Worm (Caenorhabditis elegans): ENCODE data around the gene F43G6.16.

Gene F43G6.16

ce11 chrII:11759277-11759676 is 23.2 kb downstream of the F43G6.16 start, which contains the start of the genes F44E5.4 and F44E5.5:
TSS of gene F44E5.4 (minus strand) at chrII:11759311.
TSS of gene F44E5.5 (plus strand) at chrII:11759662.
- peak; percentile 9 for TF ChIP-seq fkh-10 (GFP tag; optimal IDR thresholded peaks at IDR 0.05)
- peak; percentile 66 for TF ChIP-seq mml-1 (tag; optimal IDR thresholded peaks at IDR 0.05)
- TF ChIP-seq elt-1 (tag; optimal IDR thresholded peaks at IDR 0.05) = peak; percentile 31
- peak; percentile 54 for TF ChIP-seq lin-39 (tag; optimal IDR thresholded peaks at IDR 0.05)
- peak; percentile 70 for TF ChIP-seq nhr-11 (tag; optimal IDR thresholded peaks at IDR 0.05)
- peak in 1 of 2 experiments; percentile 42 for TF ChIP-seq eor-1 (tag; optimal IDR thresholded peaks at IDR 0.05)
- TF ChIP-seq ceh-28 (tag; optimal IDR thresholded peaks at IDR 0.05) = peak; percentile 69
- TF ChIP-seq sea-2 (GFP tag; optimal IDR thresholded peaks at IDR 0.05) = peak; percentile 100
- peak; percentile 61 for TF ChIP-seq nhr-25 (tag; optimal IDR thresholded peaks at IDR 0.05)
- TF ChIP-seq skn-1 (tag; optimal IDR thresholded peaks at IDR 0.05) = peak; percentile 12
- TF ChIP-seq tbx-2 (tag; optimal IDR thresholded peaks at IDR 0.05) = peak; percentile 90
- peak; percentile 92 for TF ChIP-seq nfya-1 (tag; optimal IDR thresholded peaks at IDR 0.05; ENCODE audit: insufficient read depth)
- peak; percentile 34 for TF ChIP-seq fos-1 (tag; optimal IDR thresholded peaks at IDR 0.05)
- TF ChIP-seq lsy-12 (tag; optimal IDR thresholded peaks at IDR 0.05) = peak; percentile 98
- TF ChIP-seq nhr-23 (tag; optimal IDR thresholded peaks at IDR 0.05) = peak; percentile 74
- peak; percentile 93 for TF ChIP-seq jun-1 (tag; optimal IDR thresholded peaks at IDR 0.05)
- TF ChIP-seq lin-15B (tag; optimal IDR thresholded peaks at IDR 0.05) = peak; percentile 44
- TF ChIP-seq pha-4 (tag; optimal IDR thresholded peaks at IDR 0.05) = peak; percentile 38
- TF ChIP-seq elt-2 (tag; optimal IDR thresholded peaks at IDR 0.05) = peak; percentile 60
- TF ChIP-seq nhr-43 (tag; optimal IDR thresholded peaks at IDR 0.05; ENCODE audit: poor library complexity, severe bottlenecking) = peak; percentile 47

DNA sequence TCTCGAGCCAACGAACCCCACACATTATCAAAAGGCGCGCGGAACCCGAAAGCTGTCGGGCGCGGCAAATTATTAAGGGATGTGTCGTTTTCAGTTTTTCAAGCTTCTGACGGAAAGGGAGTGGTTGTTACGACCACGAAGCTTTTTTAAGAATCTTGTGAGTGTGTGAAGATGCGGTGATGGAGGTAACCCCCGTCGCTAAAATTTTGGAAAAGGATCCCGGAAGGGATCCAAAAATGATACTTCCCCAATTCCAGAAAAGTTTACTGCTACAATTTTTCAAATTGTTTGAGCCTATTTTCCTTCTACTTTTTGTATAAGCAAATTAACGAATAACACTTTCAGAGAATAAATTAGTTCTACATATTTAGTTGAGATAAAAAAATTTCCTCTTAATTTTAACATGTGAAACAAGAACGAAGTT is 25.7 kb downstream of the F43G6.16 start:
- TF ChIP-seq fkh-2 (tag; optimal IDR thresholded peaks at IDR 0.05) (no peak), lsy-12 (tag; optimal IDR thresholded peaks at IDR 0.05) (no peak), sea-2 (GFP tag; optimal IDR thresholded peaks at IDR 0.05) (no peak), nhr-67 (tag; optimal IDR thresholded peaks at IDR 0.05) (no peak), lin-15B (tag; optimal IDR thresholded peaks at IDR 0.05) (no peak), nhr-76 (tag; optimal IDR thresholded peaks at IDR 0.05) (no peak), nhr-43 (tag; optimal IDR thresholded peaks at IDR 0.05; ENCODE audit: poor library complexity, severe bottlenecking) (no peak), mml-1 (tag; optimal IDR thresholded peaks at IDR 0.05) (no peak), ceh-16 (tag; optimal IDR thresholded peaks at IDR 0.05) (peak; percentile 67), ceh-82 (tag; optimal IDR thresholded peaks at IDR 0.05) (no peak), mdl-1 (tag; optimal IDR thresholded peaks at IDR 0.05) (no peak), nhr-237 (tag; optimal IDR thresholded peaks at IDR 0.05) (no peak), ztf-4 (tag; optimal IDR thresholded peaks at IDR 0.05) (peak; percentile 83), nfya-1 (tag; optimal IDR thresholded peaks at IDR 0.05; ENCODE audit: insufficient read depth) (peak; percentile 83), lin-39 (tag; optimal IDR thresholded peaks at IDR 0.05) (peak; percentile 68), elt-1 (tag; optimal IDR thresholded peaks at IDR 0.05) (no peak), fkh-10 (GFP tag; optimal IDR thresholded peaks at IDR 0.05) (no peak), fos-1 (tag; optimal IDR thresholded peaks at IDR 0.05) (peak; percentile 65), nhr-12 (tag; optimal IDR thresholded peaks at IDR 0.05) (no peak), snpc-4 (tag; optimal IDR thresholded peaks at IDR 0.05) (peak; percentile 77), nhr-77 (tag; optimal IDR thresholded peaks at IDR 0.05) (no peak), unc-39 (tag; optimal IDR thresholded peaks at IDR 0.05) (no peak), eor-1 (tag; optimal IDR thresholded peaks at IDR 0.05) (peak in 1 of 2 experiments; percentile 11), skn-1 (tag; optimal IDR thresholded peaks at IDR 0.05) (no peak), unc-62 (GFP tag; optimal IDR thresholded peaks at IDR 0.05) (no peak), egl-27 (tag; optimal IDR thresholded peaks at IDR 0.05) (no peak), elt-2 (tag; optimal IDR thresholded peaks at IDR 0.05) (peak; percentile 29), hmg-11 (tag; optimal IDR thresholded peaks at IDR 0.05) (no peak), pqm-1 (tag; optimal IDR thresholded peaks at IDR 0.05) (no peak), tbx-2 (tag; optimal IDR thresholded peaks at IDR 0.05) (peak; percentile 54), zag-1 (tag; optimal IDR thresholded peaks at IDR 0.05) (no peak), egl-5 (tag; optimal IDR thresholded peaks at IDR 0.05) (no peak), pha-4 (tag; optimal IDR thresholded peaks at IDR 0.05) (peak; percentile 94), daf-12 (tag; optimal IDR thresholded peaks at IDR 0.05) (no peak), ama-1 (optimal IDR thresholded peaks at IDR 0.05) (peak; percentile 100), jun-1 (tag; optimal IDR thresholded peaks at IDR 0.05) (no peak), nhr-28 (tag; optimal IDR thresholded peaks at IDR 0.05) (no peak), ceh-9 (tag; optimal IDR thresholded peaks at IDR 0.05) (no peak), nhr-23 (tag; optimal IDR thresholded peaks at IDR 0.05) (no peak), R02D3.7 (tag; optimal IDR thresholded peaks at IDR 0.05) (no peak), aly-2 (tag; optimal IDR thresholded peaks at IDR 0.05) (no peak), ceh-28 (tag; optimal IDR thresholded peaks at IDR 0.05) (no peak), ZK546.5 (tag; optimal IDR thresholded peaks at IDR 0.05) (no peak), nhr-25 (tag; optimal IDR thresholded peaks at IDR 0.05) (peak; percentile 80), nhr-11 (tag; optimal IDR thresholded peaks at IDR 0.05) (no peak)

Data from whole organism, L3 larva.